Worm (Caenorhabditis elegans) whole organism, L3 larva: ENCODE results near the gene dim-1.

Experiments
- R02D3.7 ChIP-seq: fragments of 150-350 bp; optimal IDR thresholded peaks from 2 replicates; lab custom pipeline; 2014; ENCODE audit warnings: missing biosample characterization, missing genetic modification characterization
- ZK546.5 ChIP-seq: sonication (generic microtip); optimal IDR thresholded peaks from 2 replicates; lab custom pipeline; 2017; ENCODE audit warnings: missing biosample characterization, missing genetic modification characterization
- aly-2 ChIP-seq: fragments of 150-350 bp; optimal IDR thresholded peaks from 2 replicates; lab custom pipeline; 2014; ENCODE audit warnings: missing biosample characterization, missing genetic modification characterization
- ama-1 ChIP-seq: fragments of 150-350 bp; optimal IDR thresholded peaks from 2 replicates; lab custom pipeline; 2018
- ceh-16 ChIP-seq: sonication (generic microtip); optimal IDR thresholded peaks from 2 replicates; lab custom pipeline; 2017; ENCODE audit warnings: missing biosample characterization, missing genetic modification characterization
- ceh-28 ChIP-seq: fragments of 150-350 bp; optimal IDR thresholded peaks from 2 replicates; lab custom pipeline; 2014; ENCODE audit warnings: missing biosample characterization, missing genetic modification reagents, missing genetic modification characterization
- ceh-9 ChIP-seq: sonication (generic microtip); optimal IDR thresholded peaks from 2 replicates; lab custom pipeline; 2018; ENCODE audit warnings: missing biosample characterization, missing genetic modification characterization
- daf-12 ChIP-seq: fragments of 150-350 bp; optimal IDR thresholded peaks from 2 replicates; lab custom pipeline; 2014; ENCODE audit warnings: missing biosample characterization, missing genetic modification reagents, missing genetic modification characterization
- egl-27 ChIP-seq: sonication (generic microtip); optimal IDR thresholded peaks from 4 replicates; lab custom pipeline; 2017; ENCODE audit warnings: missing biosample characterization, missing genetic modification reagents, missing genetic modification characterization
- egl-5 ChIP-seq: fragments of 150-350 bp; optimal IDR thresholded peaks from 2 replicates; lab custom pipeline; 2017; ENCODE audit warnings: missing biosample characterization, missing genetic modification reagents, missing genetic modification characterization, inconsistent platforms
- elt-1 ChIP-seq: fragments of 150-350 bp; optimal IDR thresholded peaks from 2 replicates; lab custom pipeline; 2014; ENCODE audit warnings: missing biosample characterization, missing genetic modification characterization
- elt-2 ChIP-seq: sonication (generic microtip); optimal IDR thresholded peaks from 2 replicates; lab custom pipeline; 2016; ENCODE audit warnings: missing genetic modification reagents, mild to moderate bottlenecking, missing genetic modification characterization, missing compliant biosample characterization
- elt-3 ChIP-seq, 3 experiments: fragments of 150-350 bp in 1 of 3; sonication (generic microtip) in 2 of 3; optimal IDR thresholded peaks; 2 replicates in 2 of 3; 4 replicates in 1 of 3; lab custom pipeline; 2014 to 2017; ENCODE audit warnings: missing biosample characterization in 3 of 3, missing genetic modification characterization in 3 of 3
- eor-1 ChIP-seq, 2 experiments: fragments of 150-350 bp; optimal IDR thresholded peaks; 2 replicates each; lab custom pipeline; 2014 to 2018; ENCODE audit warnings: missing biosample characterization in 2 of 2, missing genetic modification characterization in 2 of 2
- fkh-10 ChIP-seq: sonication (generic microtip); optimal IDR thresholded peaks from 2 replicates; lab custom pipeline; 2017; ENCODE audit warnings: missing biosample characterization, missing genetic modification reagents, missing genetic modification characterization
- fkh-2 ChIP-seq: fragments of 150-350 bp; optimal IDR thresholded peaks from 2 replicates; lab custom pipeline; 2014; ENCODE audit warnings: missing biosample characterization, missing genetic modification reagents, missing genetic modification characterization
- fos-1 ChIP-seq: fragments of 150-350 bp; optimal IDR thresholded peaks from 2 replicates; lab custom pipeline; 2014; ENCODE audit warnings: missing biosample characterization, missing genetic modification characterization
- hmg-11 ChIP-seq: sonication (generic microtip); optimal IDR thresholded peaks from 2 replicates; lab custom pipeline; 2016; ENCODE audit warnings: missing genetic modification characterization, missing compliant biosample characterization
- jun-1 ChIP-seq: fragments of 150-350 bp; optimal IDR thresholded peaks from 2 replicates; lab custom pipeline; 2014; ENCODE audit warnings: missing biosample characterization, missing genetic modification reagents, missing genetic modification characterization
- lin-15B ChIP-seq: fragments of 150-350 bp; optimal IDR thresholded peaks from 2 replicates; lab custom pipeline; 2014; ENCODE audit warnings: missing biosample characterization, missing genetic modification characterization
- lin-39 ChIP-seq: fragments of 150-350 bp; optimal IDR thresholded peaks from 2 replicates; lab custom pipeline; 2018; ENCODE audit warnings: missing biosample characterization, missing genetic modification reagents, missing genetic modification characterization
- lsy-12 ChIP-seq: sonication (generic microtip); optimal IDR thresholded peaks from 2 replicates; lab custom pipeline; 2016; ENCODE audit warnings: mild to moderate bottlenecking, missing genetic modification characterization, missing compliant biosample characterization
- mdl-1 ChIP-seq: fragments of 150-350 bp; optimal IDR thresholded peaks from 2 replicates; lab custom pipeline; 2014; ENCODE audit warnings: missing biosample characterization, missing genetic modification characterization
- mml-1 ChIP-seq: fragments of 150-350 bp; sonication (generic microtip); optimal IDR thresholded peaks from 3 replicates; lab custom pipeline; 2014; ENCODE audit warnings: missing biosample characterization, missing genetic modification characterization
- nfya-1 ChIP-seq: sonication (generic microtip); optimal IDR thresholded peaks from 2 replicates; lab custom pipeline; 2017; ENCODE audit warnings: missing genetic modification characterization, mild to moderate bottlenecking, missing compliant biosample characterization, antibody characterized with exemption, moderate library complexity; ENCODE audit not compliant: insufficient read depth
- nhr-11 ChIP-seq: fragments of 150-350 bp; optimal IDR thresholded peaks from 2 replicates; lab custom pipeline; 2014; ENCODE audit warnings: missing biosample characterization, missing genetic modification characterization
- nhr-12 ChIP-seq: fragments of 150-350 bp; optimal IDR thresholded peaks from 2 replicates; lab custom pipeline; 2014; ENCODE audit warnings: missing biosample characterization, missing genetic modification characterization
- nhr-23 ChIP-seq: fragments of 150-350 bp; optimal IDR thresholded peaks from 2 replicates; lab custom pipeline; 2014; ENCODE audit warnings: missing biosample characterization, missing genetic modification reagents, missing genetic modification characterization
- nhr-237 ChIP-seq: fragments of 150-350 bp; optimal IDR thresholded peaks from 2 replicates; lab custom pipeline; 2014; ENCODE audit warnings: missing biosample characterization, missing genetic modification characterization
- nhr-25 ChIP-seq: sonication (generic microtip); optimal IDR thresholded peaks from 2 replicates; lab custom pipeline; 2017; ENCODE audit warnings: missing biosample characterization, missing genetic modification characterization
- nhr-28 ChIP-seq: fragments of 150-350 bp; optimal IDR thresholded peaks from 2 replicates; lab custom pipeline; 2014; ENCODE audit warnings: missing biosample characterization, missing genetic modification characterization
- nhr-43 ChIP-seq: sonication (generic microtip); optimal IDR thresholded peaks from 2 replicates; lab custom pipeline; 2016; ENCODE audit warnings: mild to moderate bottlenecking, missing genetic modification characterization, missing compliant biosample characterization; ENCODE audit not compliant: poor library complexity, severe bottlenecking
- nhr-76 ChIP-seq: fragments of 150-350 bp; sonication (generic microtip); optimal IDR thresholded peaks from 5 replicates; lab custom pipeline; 2014; ENCODE audit warnings: missing biosample characterization, missing genetic modification characterization
- nhr-77 ChIP-seq: fragments of 150-350 bp; optimal IDR thresholded peaks from 2 replicates; lab custom pipeline; 2014; ENCODE audit warnings: missing biosample characterization, missing genetic modification characterization
- pha-4 ChIP-seq: fragments of 150-350 bp; optimal IDR thresholded peaks from 2 replicates; lab custom pipeline; 2014; ENCODE audit warnings: missing biosample characterization, missing genetic modification reagents, missing genetic modification characterization
- pqm-1 ChIP-seq: fragments of 150-350 bp; optimal IDR thresholded peaks from 2 replicates; lab custom pipeline; 2017; ENCODE audit warnings: missing biosample characterization, missing genetic modification characterization, inconsistent platforms
- sea-2 ChIP-seq: fragments of 150-350 bp; sonication (generic microtip); optimal IDR thresholded peaks from 4 replicates; lab custom pipeline; 2014; ENCODE audit warnings: missing biosample characterization, missing genetic modification reagents, missing genetic modification characterization
- skn-1 ChIP-seq: fragments of 150-350 bp; optimal IDR thresholded peaks from 2 replicates; lab custom pipeline; 2014; ENCODE audit warnings: missing biosample characterization, missing genetic modification characterization
- unc-39 ChIP-seq: sonication (generic microtip); optimal IDR thresholded peaks from 4 replicates; lab custom pipeline; 2017; ENCODE audit warnings: missing biosample characterization, missing genetic modification characterization
- unc-62 ChIP-seq: fragments of 150-350 bp; sonication (generic microtip); optimal IDR thresholded peaks from 4 replicates; lab custom pipeline; 2014; ENCODE audit warnings: missing biosample characterization, missing genetic modification reagents, missing genetic modification characterization
- zag-1 ChIP-seq: fragments of 150-350 bp; optimal IDR thresholded peaks from 2 replicates; lab custom pipeline; 2014; ENCODE audit warnings: missing biosample characterization, missing genetic modification characterization
- ztf-11 ChIP-seq: fragments of 150-350 bp; optimal IDR thresholded peaks from 2 replicates; lab custom pipeline; 2014; ENCODE audit warnings: missing biosample characterization, missing genetic modification characterization

dim-1 gene

ce11 chrX:8045152-8045551 lies 12.9 kb downstream of the dim-1 start, which contains the start of gene C18A11.4:
Gene C18A11.4 (plus strand): TSS chrX:8045518.
- TF ChIP-seq aly-2 (no peak), nhr-237 (tag; lab: Kevin White, UChicago) (no peak), ceh-28 (no peak), pqm-1 (tag; lab: Kevin White, UChicago) (no peak), fkh-10 (GFP tag; lab: Kevin White, UChicago) (no peak), nhr-23 (tag; lab: Kevin White, UChicago) (peak; percentile 10)

- TF ChIP-seq eor-1 (tag; optimal IDR thresholded peaks at IDR 0.05; lab: Kevin White, UChicago) (no peak), egl-5 (no peak), ceh-16 (tag; lab: Kevin White, UChicago) (no peak), ztf-11 (tag; lab: Kevin White, UChicago) (no peak), mdl-1 (no peak), fkh-2 (tag; lab: Kevin White, UChicago) (no peak), zag-1 (tag; lab: Kevin White, UChicago) (no peak), aly-2 (no peak), hmg-11 (tag; lab: Kevin White, UChicago) (no peak)
- TF ChIP-seq, all 47 proteins: peak for 0
Observed at ce11 chrX:8040967-8041366, 17.1 kb downstream of the dim-1 start, which contains the start of gene xol-1. Gene xol-1 (plus strand): TSS chrX:8041313.

- TF ChIP-seq lin-15B (tag; lab: Kevin White, UChicago) (no peak), nhr-237 (tag; lab: Kevin White, UChicago) (no peak), pha-4 (tag; lab: Kevin White, UChicago) (no peak), egl-5 (no peak), unc-39 (tag; lab: Kevin White, UChicago) (no peak), unc-62 (GFP tag; lab: Kevin White, UChicago) (no peak), lin-39 (tag; lab: Kevin White, UChicago) (no peak), pqm-1 (tag; lab: Kevin White, UChicago) (no peak), nhr-28 (tag; lab: Kevin White, UChicago) (no peak), elt-3 (tag; optimal IDR thresholded peaks at IDR 0.05; lab: Kevin White, UChicago) (no peak), ama-1 (lab: Kevin White, UChicago) (no peak), eor-1 (tag; optimal IDR thresholded peaks at IDR 0.05; lab: Kevin White, UChicago) (no peak), egl-27 (tag; lab: Kevin White, UChicago) (no peak), fkh-2 (tag; lab: Kevin White, UChicago) (no peak), ztf-11 (tag; lab: Kevin White, UChicago) (no peak), jun-1 (tag; lab: Kevin White, UChicago) (no peak), ZK546.5 (tag; lab: Kevin White, UChicago) (no peak), nhr-11 (no peak), nhr-77 (tag; lab: Kevin White, UChicago) (no peak), lsy-12 (tag; lab: Kevin White, UChicago) (no peak)
Observed at ce11 chrX:8037365-8037764, 20.7 kb downstream of the dim-1 start.

ce11 chrX:8036219-8036883 lies 21.7 kb downstream of the dim-1 start:
- TF ChIP-seq ceh-28 (peak; percentile 100), R02D3.7 (tag; lab: Kevin White, UChicago) (peak; percentile 92), mml-1 (tag; lab: Kevin White, UChicago) (no peak), eor-1 (tag; optimal IDR thresholded peaks at IDR 0.05; lab: Kevin White, UChicago) (peak in 1 of 2 experiments; percentile 87), ceh-16 (tag; lab: Kevin White, UChicago) (peak; percentile 80), nhr-28 (tag; lab: Kevin White, UChicago) (peak; percentile 94), fos-1 (tag; lab: Kevin White, UChicago) (peak; percentile 88), aly-2 (peak; percentile 92), mdl-1 (peak; percentile 84), egl-5 (peak; percentile 59), nhr-12 (tag; lab: Kevin White, UChicago) (peak; percentile 36), nhr-77 (tag; lab: Kevin White, UChicago) (peak; percentile 98), elt-1 (tag; lab: Kevin White, UChicago) (peak; percentile 90), hmg-11 (tag; lab: Kevin White, UChicago) (peak; percentile 93), nfya-1 (tag; lab: Kevin White, UChicago) (peak; percentile 96), nhr-25 (peak; percentile 99), ama-1 (lab: Kevin White, UChicago) (no peak), skn-1 (tag; lab: Kevin White, UChicago) (peak; percentile 98), nhr-237 (tag; lab: Kevin White, UChicago) (peak; percentile 65), fkh-10 (GFP tag; lab: Kevin White, UChicago) (peak; percentile 94), egl-27 (tag; lab: Kevin White, UChicago) (peak; percentile 91), elt-2 (tag; lab: Kevin White, UChicago) (peak; percentile 84), daf-12 (tag; lab: Kevin White, UChicago) (peak; percentile 72), lin-15B (tag; lab: Kevin White, UChicago) (peak; percentile 24), ceh-9 (tag; lab: Kevin White, UChicago) (no peak), pha-4 (tag; lab: Kevin White, UChicago) (peak; percentile 96), jun-1 (tag; lab: Kevin White, UChicago) (peak; percentile 99), nhr-76 (tag; lab: Kevin White, UChicago) (peak; percentile 91), sea-2 (no peak), ztf-11 (tag; lab: Kevin White, UChicago) (peak; percentile 68), pqm-1 (tag; lab: Kevin White, UChicago) (peak; percentile 94), nhr-43 (tag; lab: Kevin White, UChicago) (peak; percentile 99), elt-3 (tag; optimal IDR thresholded peaks at IDR 0.05; lab: Kevin White, UChicago) (peak; percentile 75 to 97 (median 90))
